Worm (Caenorhabditis elegans) whole organism, L4/young adult: ENCODE measurements around the gene Y1B5A.1.

Source experiments
- W03F9.2 ChIP-seq: fragments of 150-350 bp; optimal IDR thresholded peaks from 2 replicates; lab custom pipeline; 2014; ENCODE audit warnings: missing biosample characterization, missing genetic modification characterization
- him-1 ChIP-seq: sonication (generic microtip); optimal IDR thresholded peaks from 2 replicates; lab custom pipeline; 2016; ENCODE audit warnings: missing genotype, missing genetic modification reagents, missing genetic modification characterization, missing compliant biosample characterization

- TF ChIP-seq W03F9.2 (tag; lab: Kevin White, UChicago): no peak
- TF ChIP-seq him-1 (tag; lab: Kevin White, UChicago): no peak
Measured at ce11 chrX:7116896-7117295, 31.7 kb downstream of the Y1B5A.1 start, which contains the start of gene hen-1.
